Comparison of ENCODE assay signal across 2 fruit fly cellular contexts in the genomic region with DNA sequence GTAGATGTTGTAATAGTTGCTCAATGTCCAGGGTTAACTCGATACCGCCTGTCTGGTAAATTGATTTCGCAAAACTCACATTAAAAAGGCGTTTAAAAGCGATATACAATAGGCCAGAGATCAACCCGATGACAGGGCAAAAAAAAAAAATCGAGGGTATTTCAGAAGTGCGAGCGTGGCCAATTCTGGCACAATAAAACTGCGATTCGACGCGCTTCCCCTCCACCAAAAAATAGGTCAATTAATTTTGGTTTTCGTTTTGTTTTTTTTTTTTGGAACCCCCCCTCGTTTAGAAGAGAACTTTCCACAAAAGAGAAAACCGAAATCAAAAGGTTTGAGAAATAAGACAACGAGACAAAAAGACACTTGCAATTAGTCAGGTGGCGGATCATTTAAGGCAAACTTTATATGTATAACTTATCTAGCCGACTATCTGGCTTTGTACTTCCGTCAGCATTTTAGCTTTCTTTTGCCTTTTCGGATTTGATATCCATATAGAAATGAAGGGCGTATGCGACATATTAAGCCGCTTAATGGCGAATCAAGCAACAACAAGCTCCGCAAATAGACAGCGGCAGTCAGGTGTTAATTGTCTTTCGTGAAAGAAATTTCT.
A peak's percentile ranks its signal among the peaks of the same experiment; 100 is the strongest.
TF ChIP-seq lines count a peak whose summit lies in the region.

No protein-coding gene starts in this region.

- no peak for TF ChIP-seq CTCF in whole organism, embryonic (GFP tag; optimal IDR thresholded peaks at IDR 0.05; lab: Kevin White, UChicago)

TF ChIP-seq in whole organism, adult, 20 proteins besides CTCF, POLR2A, EP300 and RAD21:
- TF ChIP-seq tj (GFP tag; optimal IDR thresholded peaks at IDR 0.05; lab: Kevin White, UChicago) (peak; percentile 74), CG12768 (GFP tag; optimal IDR thresholded peaks at IDR 0.05; lab: Kevin White, UChicago) (no peak), pad (GFP tag; optimal IDR thresholded peaks at IDR 0.05; lab: Kevin White, UChicago) (peak; percentile 67)

TF ChIP-seq in whole organism, embryonic, 481 proteins besides CTCF, POLR2A, EP300 and RAD21:
- TF ChIP-seq Drgx (GFP tag; IDR thresholded peaks at IDR 0.05; lab: Robert Waterston, UW) (no peak), Ets65A (GFP tag; lab: Kevin White, UChicago) (peak; percentile 43)
